Worm (Caenorhabditis elegans) whole organism, late embryonic: ENCODE measurements around the gene C33A12.19.

Source experiments
- ama-1 ChIP-seq: fragments of 150-350 bp; optimal IDR thresholded peaks from 2 replicates; lab custom pipeline; 2014
- pqm-1 ChIP-seq: sonication (generic microtip); optimal IDR thresholded peaks from 2 replicates; lab custom pipeline; 2016; ENCODE audit warnings: missing genetic modification characterization, missing compliant biosample characterization

DNA sequence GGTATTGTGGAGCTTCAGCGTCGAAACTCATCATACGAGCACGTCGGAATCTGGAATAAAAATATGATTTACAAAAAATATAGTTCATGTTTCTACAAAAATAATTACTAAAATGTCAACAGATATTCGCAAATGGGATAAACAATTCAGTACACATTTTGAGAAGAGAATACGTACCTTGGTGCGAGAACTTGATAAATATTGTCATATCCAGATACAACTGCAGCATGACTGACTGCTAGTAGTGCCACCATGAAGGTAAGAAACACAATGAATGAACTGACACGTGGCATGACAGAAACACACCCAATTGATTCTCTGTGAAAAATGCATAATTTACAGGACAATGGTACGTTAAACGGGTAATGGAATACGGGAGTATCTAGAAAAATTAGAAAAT is 1.8 kb downstream of the C33A12.19 start, which contains the start of gene nlp-35:
- TF ChIP-seq ama-1 (no peak), pqm-1 (tag; lab: Kevin White, UChicago) (no peak)
